Worm (Caenorhabditis elegans): ENCODE measurements around the gene C49F5.5.

C49F5.5 gene

DNA sequence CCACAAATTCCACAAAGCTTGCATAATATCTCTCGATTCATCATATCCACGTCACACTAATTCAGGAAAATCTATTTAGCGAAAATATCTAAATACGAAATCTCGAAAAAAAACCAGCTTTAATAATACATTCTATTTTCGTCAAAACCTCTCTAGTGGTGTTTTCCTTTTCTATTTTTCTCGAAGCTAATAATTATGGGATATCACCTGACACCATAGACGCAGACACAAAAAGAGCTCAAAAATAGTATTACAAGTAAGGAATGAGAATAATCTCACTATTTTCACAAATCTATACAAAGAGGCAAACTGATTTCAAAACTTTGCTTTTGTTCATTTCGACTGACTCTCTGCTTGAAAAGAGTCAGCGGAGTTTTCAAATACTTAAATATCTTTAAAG lies 16.9 kb upstream of the C49F5.5 start (continued):
- TF ChIP-seq ceh-88 (GFP tag; IDR thresholded peaks at IDR 0.05) (no peak), snu-23 (GFP tag; optimal IDR thresholded peaks at IDR 0.05) (peak; percentile 4), elt-3 (tag; optimal IDR thresholded peaks at IDR 0.05) (no peak), lin-35 (GFP tag; optimal IDR thresholded peaks at IDR 0.05) (no peak), aha-1 (tag; optimal IDR thresholded peaks at IDR 0.05) (no peak), lir-3 (tag; optimal IDR thresholded peaks at IDR 0.05; ENCODE audit: poor library complexity) (no peak), mef-2 (tag; optimal IDR thresholded peaks at IDR 0.05) (no peak), grh-1 (GFP tag; IDR thresholded peaks at IDR 0.05) (no peak), vab-15 (tag; optimal IDR thresholded peaks at IDR 0.05) (no peak), fkh-8 (tag; optimal IDR thresholded peaks at IDR 0.05) (peak; percentile 81), pax-3 (tag; optimal IDR thresholded peaks at IDR 0.05) (peak; percentile 21), lin-14 (GFP tag; optimal IDR thresholded peaks at IDR 0.05) (peak; percentile 26), lin-15B (tag; optimal IDR thresholded peaks at IDR 0.05) (no peak), unc-98 (GFP tag; IDR thresholded peaks at IDR 0.05) (no peak), ets-5 (GFP tag; IDR thresholded peaks at IDR 0.05) (no peak), mab-9 (GFP tag; IDR thresholded peaks at IDR 0.05) (no peak), unc-30 (tag; optimal IDR thresholded peaks at IDR 0.05) (no peak), alr-1 (tag; optimal IDR thresholded peaks at IDR 0.05; ENCODE audit: borderline replicate concordance) (no peak), skn-1 (tag; optimal IDR thresholded peaks at IDR 0.05) (no peak), fkh-4 (tag; optimal IDR thresholded peaks at IDR 0.05; ENCODE audit: borderline replicate concordance) (no peak), Y116A8C.19 (tag; optimal IDR thresholded peaks at IDR 0.05; ENCODE audit: borderline replicate concordance) (no peak), nhr-76 (tag; optimal IDR thresholded peaks at IDR 0.05) (no peak), egl-13 (tag; optimal IDR thresholded peaks at IDR 0.05) (no peak), ces-1 (GFP tag; optimal IDR thresholded peaks at IDR 0.05) (no peak), nhr-237 (tag; optimal IDR thresholded peaks at IDR 0.05) (peak; percentile 19), ztf-4 (tag; optimal IDR thresholded peaks at IDR 0.05) (no peak), lin-13 (GFP tag; optimal IDR thresholded peaks at IDR 0.05) (no peak), lsy-2 (tag; optimal IDR thresholded peaks at IDR 0.05) (no peak), nhr-28 (tag; optimal IDR thresholded peaks at IDR 0.05) (no peak), nhr-84 (tag; optimal IDR thresholded peaks at IDR 0.05) (no peak)

- TF ChIP-seq tbx-2 (tag; optimal IDR thresholded peaks at IDR 0.05) (no peak), jun-1 (tag; optimal IDR thresholded peaks at IDR 0.05) (no peak), fos-1 (tag; optimal IDR thresholded peaks at IDR 0.05) (no peak), nhr-85 (tag) (peak; percentile 60), efl-1 (optimal IDR thresholded peaks at IDR 0.05) (no peak), efl-1 (GFP tag; optimal IDR thresholded peaks at IDR 0.05 in 1 of 2) (peak in 1 of 2 experiments; percentile 19)
These were observed 16.4 kb upstream of the C49F5.5 start for ce11 chrX:11969554-11969953.

- no peak for TF ChIP-seq sup-37 (GFP tag; optimal IDR thresholded peaks at IDR 0.05)
These were observed 14.7 kb upstream of the C49F5.5 start for ce11 chrX:11971323-11971722.

- TF ChIP-seq ets-5 (GFP tag; IDR thresholded peaks at IDR 0.05) (no peak), sptf-1 (tag; optimal IDR thresholded peaks at IDR 0.05) (no peak), ztf-11 (tag; optimal IDR thresholded peaks at IDR 0.05) (no peak), mdl-1 (tag; optimal IDR thresholded peaks at IDR 0.05) (no peak), unc-62 (GFP tag; optimal IDR thresholded peaks at IDR 0.05) (no peak), ama-1 (optimal IDR thresholded peaks at IDR 0.05) (no peak), isw-1 (GFP tag; IDR thresholded peaks at IDR 0.05) (no peak), snu-23 (GFP tag; optimal IDR thresholded peaks at IDR 0.05) (peak; percentile 55), sox-4 (tag; optimal IDR thresholded peaks at IDR 0.05) (no peak), nhr-28 (tag; optimal IDR thresholded peaks at IDR 0.05) (no peak), nhr-47 (tag; optimal IDR thresholded peaks at IDR 0.05) (peak; percentile 5), ceh-8 (GFP tag; optimal IDR thresholded peaks at IDR 0.05) (no peak), nhr-19 (GFP tag; conservative IDR thresholded peaks at IDR 0.05) (no peak), hlh-4 (tag; optimal IDR thresholded peaks at IDR 0.05) (no peak), nhr-76 (tag; optimal IDR thresholded peaks at IDR 0.05) (no peak), tlp-1 (tag; optimal IDR thresholded peaks at IDR 0.05) (no peak), unc-86 (tag; optimal IDR thresholded peaks at IDR 0.05) (no peak), unc-30 (tag; optimal IDR thresholded peaks at IDR 0.05) (no peak), grh-1 (GFP tag; IDR thresholded peaks at IDR 0.05) (no peak), fkh-10 (GFP tag; optimal IDR thresholded peaks at IDR 0.05) (no peak), fkh-8 (tag; optimal IDR thresholded peaks at IDR 0.05) (no peak), nhr-84 (tag; optimal IDR thresholded peaks at IDR 0.05) (no peak)
These were observed 11.3 kb upstream of the C49F5.5 start, which contains the start of gene set-6 for ce11 chrX:11974629-11975085. Gene set-6, minus strand, starts transcription at chrX:11974679.

Measured in whole organism, L1 larva.